Worm (Caenorhabditis elegans) whole organism, L4 larva: Measurements from ENCODE around the gene Y11D7A.9.

Experiments
- D1046.2 ChIP-seq: fragments of 200-800 bp; sonication (Bioruptor generic); IDR thresholded peaks from 2 replicates; pipeline ENCODE4 v1.3.6; 2022; ENCODE audit warnings: missing genetic modification characterization, missing compliant biosample characterization
- F10B5.3 ChIP-seq: sonication (generic microtip); optimal IDR thresholded peaks from 2 replicates; lab custom pipeline; 2016; ENCODE audit warnings: mild to moderate bottlenecking, missing genetic modification characterization, missing compliant biosample characterization
- F44E2.7 ChIP-seq: fragments of 200-800 bp; sonication (Bioruptor generic); IDR thresholded peaks from 2 replicates; pipeline ENCODE4 v2.1.2; 2022; ENCODE audit warnings: missing genetic modification characterization, missing compliant biosample characterization
- aha-1 ChIP-seq: fragments of 150-350 bp; peaks from one replicate; lab custom pipeline; 2014; ENCODE audit warnings: missing biosample characterization, missing genetic modification characterization
- ceh-28 ChIP-seq: fragments of 150-350 bp; optimal IDR thresholded peaks from 2 replicates; lab custom pipeline; 2014; ENCODE audit warnings: missing biosample characterization, missing genetic modification reagents, missing genetic modification characterization
- ceh-44 ChIP-seq: fragments of 200-800 bp; sonication (Bioruptor generic); IDR thresholded peaks from 2 replicates; pipeline ENCODE4 v1.3.6; 2022; ENCODE audit warnings: missing genetic modification reagents, missing genetic modification characterization, missing compliant biosample characterization
- daf-12 ChIP-seq: fragments of 150-350 bp; optimal IDR thresholded peaks from 2 replicates; lab custom pipeline; 2014; ENCODE audit warnings: missing biosample characterization, missing genetic modification reagents, missing genetic modification characterization
- daf-16 ChIP-seq, 3 experiments: sonication (generic microtip); optimal IDR thresholded peaks; 2 replicates each; lab custom pipeline; 2016 to 2017; ENCODE audit warnings: missing genetic modification characterization in 3 of 3, missing genetic modification reagents in 3 of 3, mild to moderate bottlenecking in 2 of 3, missing compliant biosample characterization in 2 of 3, missing biosample characterization in 1 of 3, moderate library complexity in 1 of 3
- dmd-6 ChIP-seq: fragments of 200-800 bp; sonication (Bioruptor generic); IDR thresholded peaks from 2 replicates; pipeline ENCODE4 v1.3.6; 2022; ENCODE audit warnings: missing genetic modification reagents, missing genetic modification characterization, missing compliant biosample characterization
- dmd-8 ChIP-seq: fragments of 200-800 bp; sonication (Bioruptor generic); IDR thresholded peaks from 2 replicates; pipeline ENCODE4 v1.3.6; 2022; ENCODE audit warnings: missing genetic modification characterization, missing compliant biosample characterization
- dve-1 ChIP-seq: sonication (generic microtip); optimal IDR thresholded peaks from 2 replicates; lab custom pipeline; 2017; ENCODE audit warnings: antibody characterized with exemption, mild to moderate bottlenecking, missing genetic modification characterization, missing compliant biosample characterization; ENCODE audit not compliant: insufficient read depth
- fos-1 ChIP-seq: fragments of 150-350 bp; optimal IDR thresholded peaks from 2 replicates; lab custom pipeline; 2014; ENCODE audit warnings: missing biosample characterization, missing genetic modification characterization
- gei-8 ChIP-seq: fragments of 200-800 bp; sonication (Bioruptor generic); optimal IDR thresholded peaks from 2 replicates; lab custom pipeline; 2018; ENCODE audit warnings: mild to moderate bottlenecking, missing genetic modification characterization, missing compliant biosample characterization
- hlh-11 ChIP-seq: fragments of 200-800 bp; sonication (Bioruptor generic); optimal IDR thresholded peaks from 2 replicates; lab custom pipeline; 2018; ENCODE audit warnings: mild to moderate bottlenecking, missing genetic modification characterization, missing compliant biosample characterization
- hlh-30 ChIP-seq: sonication (generic microtip); optimal IDR thresholded peaks from 2 replicates; lab custom pipeline; 2017; ENCODE audit warnings: antibody characterized with exemption, mild to moderate bottlenecking, missing genetic modification characterization, missing compliant biosample characterization; ENCODE audit not compliant: insufficient read depth
- jun-1 ChIP-seq: fragments of 150-350 bp; optimal IDR thresholded peaks from 2 replicates; lab custom pipeline; 2014; ENCODE audit warnings: missing biosample characterization, missing genetic modification reagents, missing genetic modification characterization
- lin-38 ChIP-seq: fragments of 200-800 bp; sonication (Bioruptor generic); IDR thresholded peaks from 2 replicates; pipeline ENCODE4 v1.3.6; 2022; ENCODE audit warnings: missing genetic modification reagents, missing genetic modification characterization, missing compliant biosample characterization
- lsy-2 ChIP-seq, 2 experiments: fragments of 150-350 bp in 1 of 2; sonication (generic microtip) in 1 of 2; optimal IDR thresholded peaks; 2 replicates each; lab custom pipeline; 2014 to 2017; ENCODE audit warnings: missing biosample characterization in 2 of 2, missing genetic modification characterization in 2 of 2
- madf-9 ChIP-seq: fragments of 200-800 bp; sonication (Bioruptor generic); conservative IDR thresholded peaks from 2 replicates; pipeline ENCODE4 v1.3.6; 2022; ENCODE audit warnings: missing genetic modification reagents, missing genetic modification characterization, missing compliant biosample characterization
- mdt-29 ChIP-seq: fragments of 200-800 bp; sonication (Bioruptor generic); IDR thresholded peaks from 2 replicates; pipeline ENCODE4 v1.3.6; 2022; ENCODE audit warnings: missing genetic modification reagents, missing genetic modification characterization, missing compliant biosample characterization
- mep-1 ChIP-seq: fragments of 150-350 bp; sonication (generic microtip); optimal IDR thresholded peaks from 3 replicates; lab custom pipeline; 2014; ENCODE audit warnings: missing biosample characterization, missing genetic modification characterization
- mes-2 ChIP-seq: sonication (generic microtip); optimal IDR thresholded peaks from 2 replicates; lab custom pipeline; 2016; ENCODE audit warnings: missing genotype, mild to moderate bottlenecking, missing genetic modification characterization, missing compliant biosample characterization; ENCODE audit not compliant: poor library complexity, severe bottlenecking
- mxl-3 ChIP-seq: fragments of 200-800 bp; sonication (Bioruptor generic); optimal IDR thresholded peaks from 2 replicates; lab custom pipeline; 2018; ENCODE audit warnings: mild to moderate bottlenecking, missing genetic modification characterization, missing compliant biosample characterization
- nhr-25 ChIP-seq: sonication (generic microtip); optimal IDR thresholded peaks from 2 replicates; lab custom pipeline; 2017; ENCODE audit warnings: missing genetic modification characterization, mild to moderate bottlenecking, missing compliant biosample characterization, antibody characterized with exemption, moderate library complexity, borderline replicate concordance; ENCODE audit not compliant: insufficient read depth
- nhr-28 ChIP-seq: fragments of 150-350 bp; optimal IDR thresholded peaks from 2 replicates; lab custom pipeline; 2014; ENCODE audit warnings: missing biosample characterization, missing genetic modification characterization
- nhr-76 ChIP-seq: fragments of 150-350 bp; optimal IDR thresholded peaks from 2 replicates; lab custom pipeline; 2014; ENCODE audit warnings: missing biosample characterization, missing genetic modification characterization
- php-3 ChIP-seq: fragments of 200-800 bp; sonication (Bioruptor generic); IDR thresholded peaks from 2 replicates; pipeline ENCODE4 v1.3.6; 2022; ENCODE audit warnings: missing genetic modification reagents, missing genetic modification characterization, missing compliant biosample characterization
- pqm-1 ChIP-seq: sonication (generic microtip); optimal IDR thresholded peaks from 2 replicates; lab custom pipeline; 2017; ENCODE audit warnings: missing biosample characterization, missing genetic modification characterization
- snpc-1.2 ChIP-seq: fragments of 200-800 bp; sonication (Bioruptor generic); IDR thresholded peaks from 2 replicates; pipeline ENCODE4 v1.3.6; 2022; ENCODE audit warnings: missing genetic modification reagents, missing genetic modification characterization, missing compliant biosample characterization
- snpc-4 ChIP-seq: fragments of 150-350 bp; optimal IDR thresholded peaks from 2 replicates; lab custom pipeline; 2014; ENCODE audit warnings: missing biosample characterization, missing genetic modification characterization
- spr-3 ChIP-seq: fragments of 200-800 bp; sonication (Bioruptor generic); optimal IDR thresholded peaks from 2 replicates; lab custom pipeline; 2018; ENCODE audit warnings: mild to moderate bottlenecking, missing genetic modification characterization, missing compliant biosample characterization
- tag-97 ChIP-seq: fragments of 200-800 bp; sonication (Bioruptor generic); IDR thresholded peaks from 2 replicates; pipeline ENCODE4 v1.3.6; 2022; ENCODE audit warnings: missing genetic modification characterization, missing compliant biosample characterization
- tra-1 ChIP-seq: fragments of 200-800 bp; sonication (Bioruptor generic); IDR thresholded peaks from 2 replicates; pipeline ENCODE4 v1.3.6; 2022; ENCODE audit warnings: missing genetic modification reagents, missing genetic modification characterization, missing compliant biosample characterization
- unc-39 ChIP-seq: sonication (generic microtip); optimal IDR thresholded peaks from 2 replicates; lab custom pipeline; 2017; ENCODE audit warnings: missing biosample characterization, missing genetic modification characterization
- unc-62 ChIP-seq, 3 experiments: fragments of 150-350 bp in 1 of 3; sonication (generic microtip); optimal IDR thresholded peaks in 2 of 3; peaks in 1 of 3; 1 replicate in 1 of 3; 2 replicates in 2 of 3; lab custom pipeline; 2014 to 2017; ENCODE audit warnings: missing biosample characterization in 3 of 3, missing genetic modification characterization in 3 of 3, missing genetic modification reagents in 3 of 3, missing genotype in 1 of 3
- zip-11 ChIP-seq: fragments of 200-800 bp; sonication (Bioruptor generic); IDR thresholded peaks from 2 replicates; pipeline ENCODE4 v1.3.6; 2022; ENCODE audit warnings: missing genetic modification characterization, missing compliant biosample characterization

Y11D7A.9 gene

ce11 chrIV:9227650-9228049 is 28.3 kb downstream of the Y11D7A.9 start:
- TF ChIP-seq fos-1 (tag; lab: Kevin White, UChicago), result no peak
- TF ChIP-seq aha-1 (tag; lab: Kevin White, UChicago), result peak; percentile 92
- no peak for TF ChIP-seq lsy-2 (tag; optimal IDR thresholded peaks at IDR 0.05; lab: Kevin White, UChicago)

ce11 chrIV:9224825-9225224 is 31.1 kb downstream of the Y11D7A.9 start, which contains the start of gene C46C2.3:
C46C2.3 (plus strand) TSS chrIV:9225125.
- TF ChIP-seq gei-8 (GFP tag; lab: Kevin White, UChicago) (no peak), unc-62 (GFP tag; optimal IDR thresholded peaks at IDR 0.05 in 1 of 2; lab: Kevin White, UChicago) (peak in 1 of 2 experiments; percentile 19), unc-62 (tag; optimal IDR thresholded peaks at IDR 0.05; lab: Kevin White, UChicago) (no peak), dmd-8 (GFP tag; lab: Robert Waterston, UW) (no peak)

- TF ChIP-seq F10B5.3 (tag; lab: Kevin White, UChicago) (no peak), unc-62 (GFP tag; optimal IDR thresholded peaks at IDR 0.05 in 1 of 2; lab: Kevin White, UChicago) (peak in 1 of 2 experiments; percentile 78), unc-62 (tag; optimal IDR thresholded peaks at IDR 0.05; lab: Kevin White, UChicago) (no peak), mdt-29 (GFP tag; lab: Robert Waterston, UW) (no peak), mep-1 (tag; lab: Kevin White, UChicago) (no peak), dve-1 (tag; lab: Kevin White, UChicago) (no peak)
These were observed 37.5 kb downstream of the Y11D7A.9 start for ce11 chrIV:9218415-9218814.

ce11 chrIV:9217426-9217825 is 38.5 kb downstream of the Y11D7A.9 start, which contains the start of gene C46C2.2:
C46C2.2 (plus strand) TSS chrIV:9217726.
- TF ChIP-seq lin-38 (GFP tag; lab: Robert Waterston, UW), result no peak
- no peak for TF ChIP-seq pqm-1 (tag; lab: Kevin White, UChicago)
- no peak for TF ChIP-seq dve-1 (tag; lab: Kevin White, UChicago)
- no peak for TF ChIP-seq F44E2.7 (GFP tag; lab: Robert Waterston, UW)
- no peak for TF ChIP-seq unc-39 (tag; lab: Kevin White, UChicago)
- TF ChIP-seq, all 104 proteins: peak for 0

- TF ChIP-seq mes-2 (tag; lab: Kevin White, UChicago) (peak; percentile 9), pqm-1 (tag; lab: Kevin White, UChicago) (peak; percentile 67), hlh-30 (tag; lab: Kevin White, UChicago) (peak; percentile 18), hlh-11 (tag; lab: Kevin White, UChicago) (peak; percentile 63), mxl-3 (GFP tag; lab: Kevin White, UChicago) (peak; percentile 15), zip-11 (GFP tag; lab: Robert Waterston, UW) (no peak), daf-16 (GFP tag; optimal IDR thresholded peaks at IDR 0.05; lab: Kevin White, UChicago) (no peak), daf-16 (tag; optimal IDR thresholded peaks at IDR 0.05; lab: Kevin White, UChicago) (peak; percentile 26), spr-3 (no peak), unc-62 (GFP tag; optimal IDR thresholded peaks at IDR 0.05 in 1 of 2; lab: Kevin White, UChicago) (peak in 1 of 2 experiments; percentile 45), unc-62 (tag; optimal IDR thresholded peaks at IDR 0.05; lab: Kevin White, UChicago) (no peak), nhr-28 (tag; lab: Kevin White, UChicago) (peak; percentile 49), tra-1 (no peak), dve-1 (tag; lab: Kevin White, UChicago) (peak; percentile 21), dmd-6 (GFP tag; lab: Robert Waterston, UW) (peak; percentile 57; the same call in 1 of the 2 replicates), ceh-28 (no peak), aha-1 (tag; lab: Kevin White, UChicago) (peak; percentile 13), php-3 (GFP tag; lab: Robert Waterston, UW) (peak; percentile 26; the same call in 1 of the 2 replicates)
- TF ChIP-seq, all 104 proteins: peak for 12
These were observed 39.0 kb downstream of the Y11D7A.9 start for ce11 chrIV:9216956-9217355.

- TF ChIP-seq zip-11 (GFP tag; lab: Robert Waterston, UW), result no peak
- TF ChIP-seq jun-1, result no peak
- TF ChIP-seq D1046.2, result no peak
- no peak for TF ChIP-seq nhr-25 (tag; lab: Kevin White, UChicago)
- no peak for TF ChIP-seq daf-16 (GFP tag; optimal IDR thresholded peaks at IDR 0.05; lab: Kevin White, UChicago)
- TF ChIP-seq daf-16 (tag; optimal IDR thresholded peaks at IDR 0.05; lab: Kevin White, UChicago), result no peak
- TF ChIP-seq tag-97, result no peak
- no peak for TF ChIP-seq daf-12 (tag; lab: Kevin White, UChicago)
- TF ChIP-seq ceh-44 (GFP tag; lab: Robert Waterston, UW), result no peak
- TF ChIP-seq madf-9 (GFP tag; lab: Robert Waterston, UW), result no peak
- TF ChIP-seq F10B5.3 (tag; lab: Kevin White, UChicago), result no peak
- peak; percentile 12 to 58 for TF ChIP-seq lsy-2 (tag; optimal IDR thresholded peaks at IDR 0.05; lab: Kevin White, UChicago)
- no peak for TF ChIP-seq snpc-1.2 (GFP tag; lab: Robert Waterston, UW)
- no peak for TF ChIP-seq nhr-28 (tag; lab: Kevin White, UChicago)
- no peak for TF ChIP-seq snpc-4 (tag; lab: Kevin White, UChicago)
- no peak for TF ChIP-seq dve-1 (tag; lab: Kevin White, UChicago)
- peak; percentile 19 for TF ChIP-seq mxl-3 (GFP tag; lab: Kevin White, UChicago)
- TF ChIP-seq fos-1 (tag; lab: Kevin White, UChicago), result no peak
- no peak for TF ChIP-seq nhr-76 (tag; lab: Kevin White, UChicago)
These were observed 39.5 kb downstream of the Y11D7A.9 start for ce11 chrIV:9216437-9216836.
